Worm (Caenorhabditis elegans): ENCODE measurements around the gene C13A10.2.

C13A10.2 gene

ce11 chrII:1357905-1358304, at the start of gene C13A10.2:
TSS of gene C13A10.2 (minus strand) at chrII:1358005.
- TF ChIP-seq nhr-23 (tag; optimal IDR thresholded peaks at IDR 0.05), result no peak
- no peak for TF ChIP-seq daf-12 (tag; optimal IDR thresholded peaks at IDR 0.05)
- TF ChIP-seq jun-1 (tag; optimal IDR thresholded peaks at IDR 0.05), result no peak
- no peak for TF ChIP-seq unc-62 (GFP tag; optimal IDR thresholded peaks at IDR 0.05)
- TF ChIP-seq lsy-12 (tag; optimal IDR thresholded peaks at IDR 0.05), result no peak
- TF ChIP-seq zag-1 (tag; optimal IDR thresholded peaks at IDR 0.05), result no peak
- TF ChIP-seq sea-2 (GFP tag; optimal IDR thresholded peaks at IDR 0.05), result no peak
- no peak for TF ChIP-seq nfya-1 (tag; optimal IDR thresholded peaks at IDR 0.05; ENCODE audit: insufficient read depth)
- no peak for TF ChIP-seq fos-1 (tag; optimal IDR thresholded peaks at IDR 0.05)
- no peak for TF ChIP-seq unc-39 (tag; optimal IDR thresholded peaks at IDR 0.05)
- TF ChIP-seq tbx-2 (tag; optimal IDR thresholded peaks at IDR 0.05), result no peak
- no peak for TF ChIP-seq ztf-11 (tag; optimal IDR thresholded peaks at IDR 0.05)
- TF ChIP-seq elt-3 (tag; optimal IDR thresholded peaks at IDR 0.05), result no peak

ce11 chrII:1403056-1403455, 45.3 kb upstream of the C13A10.2 start, which contains the start of the genes Y51H7C.41 and cogc-4:
TSS of gene Y51H7C.41 (plus strand) at chrII:1403321.
TSS of gene cogc-4 (plus strand) at chrII:1403441.
- TF ChIP-seq nhr-237 (tag; optimal IDR thresholded peaks at IDR 0.05), result no peak
- TF ChIP-seq fos-1 (tag; optimal IDR thresholded peaks at IDR 0.05), result no peak
- no peak for TF ChIP-seq snpc-4 (tag; optimal IDR thresholded peaks at IDR 0.05)
- TF ChIP-seq ztf-4 (tag; optimal IDR thresholded peaks at IDR 0.05), result no peak
- TF ChIP-seq nhr-77 (tag; optimal IDR thresholded peaks at IDR 0.05), result no peak
- TF ChIP-seq lin-15B (tag; optimal IDR thresholded peaks at IDR 0.05), result no peak
- no peak for TF ChIP-seq zag-1 (tag; optimal IDR thresholded peaks at IDR 0.05)
- no peak for TF ChIP-seq ceh-82 (tag; optimal IDR thresholded peaks at IDR 0.05)
- TF ChIP-seq elt-3 (tag; optimal IDR thresholded peaks at IDR 0.05), result no peak
- TF ChIP-seq fkh-10 (GFP tag; optimal IDR thresholded peaks at IDR 0.05), result no peak
- no peak for TF ChIP-seq R02D3.7 (tag; optimal IDR thresholded peaks at IDR 0.05)
- no peak for TF ChIP-seq lin-39 (tag; optimal IDR thresholded peaks at IDR 0.05)
- TF ChIP-seq nhr-67 (tag; optimal IDR thresholded peaks at IDR 0.05), result no peak
- TF ChIP-seq aly-2 (tag; optimal IDR thresholded peaks at IDR 0.05), result no peak
- TF ChIP-seq nhr-76 (tag; optimal IDR thresholded peaks at IDR 0.05), result no peak
- TF ChIP-seq hmg-11 (tag; optimal IDR thresholded peaks at IDR 0.05), result no peak
- no peak for TF ChIP-seq mml-1 (tag; optimal IDR thresholded peaks at IDR 0.05)
- TF ChIP-seq nhr-23 (tag; optimal IDR thresholded peaks at IDR 0.05), result no peak
- no peak for TF ChIP-seq sea-2 (GFP tag; optimal IDR thresholded peaks at IDR 0.05)

- TF ChIP-seq tbx-2 (tag; optimal IDR thresholded peaks at IDR 0.05) (peak; percentile 18), aly-2 (tag; optimal IDR thresholded peaks at IDR 0.05) (no peak), nhr-76 (tag; optimal IDR thresholded peaks at IDR 0.05) (no peak), snpc-4 (tag; optimal IDR thresholded peaks at IDR 0.05) (no peak), nhr-12 (tag; optimal IDR thresholded peaks at IDR 0.05) (no peak), ceh-82 (tag; optimal IDR thresholded peaks at IDR 0.05) (no peak), fos-1 (tag; optimal IDR thresholded peaks at IDR 0.05) (no peak), elt-3 (tag; optimal IDR thresholded peaks at IDR 0.05) (no peak), pqm-1 (tag; optimal IDR thresholded peaks at IDR 0.05) (no peak), unc-62 (GFP tag; optimal IDR thresholded peaks at IDR 0.05) (no peak), lin-39 (tag; optimal IDR thresholded peaks at IDR 0.05) (peak; percentile 24), ztf-4 (tag; optimal IDR thresholded peaks at IDR 0.05) (no peak), lin-15B (tag; optimal IDR thresholded peaks at IDR 0.05) (peak; percentile 75), elt-2 (tag; optimal IDR thresholded peaks at IDR 0.05) (peak; percentile 22), fkh-2 (tag; optimal IDR thresholded peaks at IDR 0.05) (no peak), R02D3.7 (tag; optimal IDR thresholded peaks at IDR 0.05) (peak; percentile 36), nhr-25 (tag; optimal IDR thresholded peaks at IDR 0.05) (no peak), nhr-23 (tag; optimal IDR thresholded peaks at IDR 0.05) (peak; percentile 65), nhr-237 (tag; optimal IDR thresholded peaks at IDR 0.05) (no peak), elt-1 (tag; optimal IDR thresholded peaks at IDR 0.05) (no peak)
Measured at ce11 chrII:1402167-1402619, 44.4 kb upstream of the C13A10.2 start, which contains the start of gene Y51H7C.7. TSS of gene Y51H7C.7 (plus strand) at chrII:1402569.

ce11 chrII:1401474-1401873, 43.7 kb upstream of the C13A10.2 start, which contains the start of gene Y51H7C.8:
TSS of gene Y51H7C.8 (plus strand) at chrII:1401774.
- no peak for TF ChIP-seq nfya-1 (tag; optimal IDR thresholded peaks at IDR 0.05; ENCODE audit: insufficient read depth)
- TF ChIP-seq ZK546.5 (tag; optimal IDR thresholded peaks at IDR 0.05), result no peak
- TF ChIP-seq pqm-1 (tag; optimal IDR thresholded peaks at IDR 0.05), result no peak
- TF ChIP-seq nhr-12 (tag; optimal IDR thresholded peaks at IDR 0.05), result no peak
- TF ChIP-seq nhr-11 (tag; optimal IDR thresholded peaks at IDR 0.05), result no peak
- no peak for TF ChIP-seq nhr-28 (tag; optimal IDR thresholded peaks at IDR 0.05)
- TF ChIP-seq daf-12 (tag; optimal IDR thresholded peaks at IDR 0.05), result no peak
- TF ChIP-seq ztf-4 (tag; optimal IDR thresholded peaks at IDR 0.05), result no peak
- TF ChIP-seq lin-15B (tag; optimal IDR thresholded peaks at IDR 0.05), result no peak

All from whole organism, L3 larva.